Fruit fly (Drosophila melanogaster): ENCODE results near the gene CG33181.

The CG33181 gene

DNA sequence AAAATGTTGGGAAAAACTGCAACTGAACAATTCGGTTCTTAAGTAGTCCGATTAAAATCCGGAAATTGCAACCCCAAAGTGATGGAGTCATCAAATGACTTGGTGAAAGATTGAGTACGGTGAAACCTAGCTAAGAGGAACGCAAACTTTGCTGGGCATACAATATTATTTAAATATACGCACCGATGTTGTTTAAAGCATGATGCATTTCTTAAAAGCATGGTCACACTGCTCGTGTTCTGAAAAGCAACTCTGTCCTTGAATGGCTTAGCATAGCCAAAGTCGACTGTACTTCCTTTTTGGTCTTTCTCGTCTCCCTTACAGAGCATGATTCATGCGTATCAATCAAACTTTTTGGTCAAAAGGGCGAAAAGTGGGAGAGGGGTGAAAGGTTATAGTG, 47.5 kb downstream of the CG33181 start:
- TF ChIP-seq CG6276 (GFP tag; optimal IDR thresholded peaks at IDR 0.05) (no peak), Met (GFP tag; optimal IDR thresholded peaks at IDR 0.05) (peak; percentile 0), CG4318 (GFP tag; optimal IDR thresholded peaks at IDR 0.05) (no peak), svp (GFP tag) (peak; percentile 53), Hr39 (GFP tag; optimal IDR thresholded peaks at IDR 0.05) (peak; percentile 6), OdsH (GFP tag; optimal IDR thresholded peaks at IDR 0.05) (no peak), achi (GFP tag; optimal IDR thresholded peaks at IDR 0.05) (no peak), CG6163 (GFP tag; IDR thresholded peaks at IDR 0.05) (no peak), topi (GFP tag; optimal IDR thresholded peaks at IDR 0.05) (no peak), spab (GFP tag; optimal IDR thresholded peaks at IDR 0.05) (no peak), CG6808 (GFP tag; optimal IDR thresholded peaks at IDR 0.05) (no peak), salr (GFP tag; optimal IDR thresholded peaks at IDR 0.05) (no peak)

DNA sequence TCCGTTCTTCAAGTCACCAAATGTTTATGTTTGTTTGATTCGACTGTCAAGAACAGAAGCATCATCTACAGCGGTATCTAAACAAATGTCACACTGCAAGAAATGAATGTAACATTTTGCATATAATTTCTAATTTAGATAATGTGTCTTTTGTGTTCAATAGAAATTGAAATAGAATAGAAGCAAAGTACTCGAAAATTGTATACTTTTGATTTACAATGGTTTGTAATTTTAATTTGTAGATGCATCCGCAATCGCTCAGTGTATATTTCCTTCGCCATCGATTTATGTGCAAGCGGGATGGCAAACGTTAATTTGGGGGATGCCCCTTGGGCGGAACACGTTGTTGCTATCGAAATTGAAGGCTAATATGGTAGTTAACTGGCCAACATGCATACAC, 49.0 kb downstream of the CG33181 start:
- TF ChIP-seq CG15336 (GFP tag; IDR thresholded peaks at IDR 0.05) (peak; percentile 36; the same call in 1 of the 2 replicates), Ets96B (tag; optimal IDR thresholded peaks at IDR 0.05) (peak; percentile 15), Hr4 (GFP tag; optimal IDR thresholded peaks at IDR 0.05) (peak; percentile 51), svp (GFP tag) (peak; percentile 39), CG7368 (GFP tag; optimal IDR thresholded peaks at IDR 0.05) (no peak), CG6163 (GFP tag; IDR thresholded peaks at IDR 0.05) (peak; percentile 52; the same call in 1 of the 3 replicates), Hr39 (GFP tag; optimal IDR thresholded peaks at IDR 0.05) (peak; percentile 27), Ets21C (GFP tag; optimal IDR thresholded peaks at IDR 0.05) (no peak), Eip75B (GFP tag; optimal IDR thresholded peaks at IDR 0.05) (peak; percentile 2), CG8119 (GFP tag; IDR thresholded peaks at IDR 0.05) (peak; percentile 43; the same call in 1 of the 3 replicates), topi (GFP tag; optimal IDR thresholded peaks at IDR 0.05) (peak; percentile 11), spab (GFP tag; optimal IDR thresholded peaks at IDR 0.05) (no peak), cyc (GFP tag; optimal IDR thresholded peaks at IDR 0.05) (no peak), CG11902 (GFP tag; optimal IDR thresholded peaks at IDR 0.05) (no peak), Eip78C (GFP tag) (peak; percentile 46), eg (GFP tag; IDR thresholded peaks at IDR 0.05) (peak; percentile 42; the same call in 1 of the 3 replicates), ss (GFP tag; optimal IDR thresholded peaks at IDR 0.05) (no peak), lz (GFP tag; optimal IDR thresholded peaks at IDR 0.05) (peak; percentile 20), esn (GFP tag; optimal IDR thresholded peaks at IDR 0.05) (peak; percentile 45), Sox14 (GFP tag; optimal IDR thresholded peaks at IDR 0.05) (peak; percentile 7), CG32006 (GFP tag; optimal IDR thresholded peaks at IDR 0.05) (peak; percentile 9), Lpt (GFP tag; optimal IDR thresholded peaks at IDR 0.05) (no peak), CG10669 (GFP tag; optimal IDR thresholded peaks at IDR 0.05) (peak; percentile 36), Met (GFP tag; optimal IDR thresholded peaks at IDR 0.05) (peak; percentile 34), Smox (GFP tag; optimal IDR thresholded peaks at IDR 0.05) (peak; percentile 14), CG31627 (GFP tag; optimal IDR thresholded peaks at IDR 0.05) (peak; percentile 15)

DNA sequence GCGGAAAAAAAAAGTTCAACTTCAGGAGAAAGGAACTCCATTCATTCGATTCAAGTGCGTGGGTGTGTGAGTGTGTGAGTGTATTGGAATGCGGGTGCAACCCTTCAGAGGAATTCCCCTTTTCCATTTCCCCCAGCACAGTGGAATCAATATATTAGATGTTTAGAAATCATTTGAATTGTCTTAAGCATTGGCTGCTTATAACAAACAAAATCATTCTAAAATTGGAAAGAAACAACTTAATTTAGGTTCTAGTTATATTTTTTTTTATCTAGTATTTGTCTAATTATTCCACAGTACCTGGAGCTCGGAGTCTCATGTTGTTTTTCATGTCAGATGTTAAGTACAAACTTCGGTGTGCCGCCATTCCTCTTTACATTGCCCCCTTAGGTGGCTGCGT, 49.8 kb downstream of the CG33181 start:
- TF ChIP-seq CG6854 (GFP tag; optimal IDR thresholded peaks at IDR 0.05) (no peak), CG10669 (GFP tag; optimal IDR thresholded peaks at IDR 0.05) (peak; percentile 25), dsx (GFP tag; optimal IDR thresholded peaks at IDR 0.05; ENCODE audit: poor library complexity, severe bottlenecking) (peak; percentile 32), Smox (GFP tag; optimal IDR thresholded peaks at IDR 0.05) (peak; percentile 5), Eip93F (GFP tag; optimal IDR thresholded peaks at IDR 0.05) (no peak), Met (GFP tag; optimal IDR thresholded peaks at IDR 0.05) (peak; percentile 45), vri (GFP tag; optimal IDR thresholded peaks at IDR 0.05) (no peak), fd59A (GFP tag; optimal IDR thresholded peaks at IDR 0.05) (no peak), CG3032 (tag; optimal IDR thresholded peaks at IDR 0.05) (peak; percentile 29), topi (GFP tag; optimal IDR thresholded peaks at IDR 0.05) (peak; percentile 21), dac (GFP tag; optimal IDR thresholded peaks at IDR 0.05) (no peak), Ets96B (tag; optimal IDR thresholded peaks at IDR 0.05) (peak; percentile 52), Sox102F (GFP tag; optimal IDR thresholded peaks at IDR 0.05) (peak; percentile 21), svp (GFP tag) (peak; percentile 70), ss (GFP tag; optimal IDR thresholded peaks at IDR 0.05) (peak in 1 of 2 experiments; percentile 34), CG15336 (GFP tag; IDR thresholded peaks at IDR 0.05) (peak; percentile 44; the same call in 1 of the 2 replicates), Eip78C (GFP tag) (peak; percentile 64), CG6792 (GFP tag; optimal IDR thresholded peaks at IDR 0.05) (peak; percentile 40), CG8119 (GFP tag; IDR thresholded peaks at IDR 0.05) (peak; percentile 53; the same call in 2 of the 3 replicates), CG7368 (GFP tag; optimal IDR thresholded peaks at IDR 0.05) (no peak), esn (GFP tag; optimal IDR thresholded peaks at IDR 0.05) (peak; percentile 23), eg (GFP tag; IDR thresholded peaks at IDR 0.05) (peak; percentile 50; the same call in 1 of the 3 replicates), CG6808 (GFP tag; optimal IDR thresholded peaks at IDR 0.05) (peak; percentile 10), Hr39 (GFP tag; optimal IDR thresholded peaks at IDR 0.05) (peak; percentile 1), spab (GFP tag; optimal IDR thresholded peaks at IDR 0.05) (no peak), net (GFP tag; optimal IDR thresholded peaks at IDR 0.05) (peak; percentile 19), CG34406 (GFP tag; optimal IDR thresholded peaks at IDR 0.05) (peak; percentile 17), acj6 (GFP tag; optimal IDR thresholded peaks at IDR 0.05) (peak; percentile 43), CG11902 (GFP tag; optimal IDR thresholded peaks at IDR 0.05) (no peak), salr (GFP tag; optimal IDR thresholded peaks at IDR 0.05) (no peak), CG10631 (GFP tag; optimal IDR thresholded peaks at IDR 0.05) (peak; percentile 24)

Measured in whole organism, prepupa.